Fruit fly (Drosophila melanogaster) whole organism, embryonic: ENCODE results near the gene Dlc90F.

Experiments
- Atf6 ChIP-seq: fragments of 200-800 bp; sonication (Bioruptor generic); IDR thresholded peaks from 2 replicates; pipeline ENCODE4 v1.3.6; 2022; ENCODE audit warnings: missing biosample characterization, missing genetic modification characterization
- C15 ChIP-seq: fragments of 200-800 bp; sonication (Bioruptor generic); IDR thresholded peaks from 3 replicates; pipeline ENCODE4 v1.3.6; 2022; ENCODE audit warnings: missing biosample characterization, missing genetic modification characterization
- CG1024 ChIP-seq: fragments of 200-800 bp; sonication (Bioruptor generic); IDR thresholded peaks from 2 replicates; pipeline ENCODE4 v1.3.6; 2022; ENCODE audit warnings: missing biosample characterization, missing genetic modification characterization
- CG12219 ChIP-seq: fragments of 200-800 bp; sonication (Bioruptor generic); optimal IDR thresholded peaks from 3 replicates; lab custom pipeline; 2018; ENCODE audit warnings: missing biosample characterization, mild to moderate bottlenecking, missing genetic modification characterization
- CG12391 ChIP-seq: fragments of 200-800 bp; sonication (Bioruptor generic); optimal IDR thresholded peaks from 3 replicates; lab custom pipeline; 2018; ENCODE audit warnings: missing biosample characterization, mild to moderate bottlenecking, missing genetic modification characterization, moderate library complexity
- CG13287 ChIP-seq: fragments of 200-800 bp; sonication (Bioruptor generic); IDR thresholded peaks from 2 replicates; pipeline ENCODE4 v1.3.6; 2022; ENCODE audit warnings: missing biosample characterization, missing genetic modification characterization; ENCODE audit not compliant: partially characterized antibody
- CG13894 ChIP-seq: fragments of 200-800 bp; sonication (Bioruptor generic); optimal IDR thresholded peaks from 3 replicates; lab custom pipeline; 2018; ENCODE audit warnings: missing biosample characterization, mild to moderate bottlenecking, missing genetic modification characterization, moderate library complexity
- CG14441 ChIP-seq: fragments of 200-800 bp; sonication (Bioruptor generic); IDR thresholded peaks from 2 replicates; pipeline ENCODE4 v1.3.6; 2022; ENCODE audit warnings: missing biosample characterization, missing genetic modification characterization
- CG15696 ChIP-seq: fragments of 200-800 bp; sonication (Bioruptor generic); optimal IDR thresholded peaks from 2 replicates; lab custom pipeline; 2019; ENCODE audit warnings: missing biosample characterization, mild to moderate bottlenecking, missing genetic modification characterization, moderate library complexity
- CG2199 ChIP-seq: fragments of 200-800 bp; sonication (Bioruptor generic); IDR thresholded peaks from 3 replicates; pipeline ENCODE4 v1.3.6; 2022; ENCODE audit warnings: missing biosample characterization, missing genetic modification characterization
- CG2889 ChIP-seq: fragments of 200-800 bp; sonication (Bioruptor generic); IDR thresholded peaks from 3 replicates; pipeline ENCODE4 v1.3.6; 2022; ENCODE audit warnings: missing biosample characterization, missing genetic modification characterization
- CG31388 ChIP-seq: fragments of 200-800 bp; sonication (Bioruptor generic); optimal IDR thresholded peaks from 2 replicates; lab custom pipeline; 2016; ENCODE audit warnings: missing biosample characterization, missing genetic modification characterization
- CG3726 ChIP-seq: fragments of 200-800 bp; sonication (Bioruptor generic); IDR thresholded peaks from 3 replicates; pipeline ENCODE4, ENCODE4 v1.3.6; 2022; ENCODE audit warnings: missing biosample characterization, missing genetic modification characterization
- CG5953 ChIP-seq: fragments of 200-800 bp; sonication (Bioruptor generic); IDR thresholded peaks from 2 replicates; pipeline ENCODE4 v1.3.6; 2022; ENCODE audit warnings: missing biosample characterization, missing genetic modification characterization
- CG6272 ChIP-seq: fragments of 200-800 bp; sonication (Bioruptor generic); IDR thresholded peaks from 2 replicates; pipeline ENCODE4 v1.3.6; 2022; ENCODE audit warnings: missing biosample characterization, missing genetic modification characterization
- CG6683 ChIP-seq: fragments of 200-800 bp; sonication (Bioruptor generic); optimal IDR thresholded peaks from 2 replicates; lab custom pipeline; 2017; ENCODE audit warnings: missing biosample characterization, mild to moderate bottlenecking, missing genetic modification characterization, missing genetic modification reagents
- CG7556 ChIP-seq: fragments of 200-800 bp; sonication (Bioruptor generic); optimal IDR thresholded peaks from 2 replicates; lab custom pipeline; 2017; ENCODE audit warnings: missing biosample characterization, mild to moderate bottlenecking, missing genetic modification characterization
- CG9609 ChIP-seq: fragments of 200-800 bp; sonication (Bioruptor generic); optimal IDR thresholded peaks from 3 replicates; lab custom pipeline; 2016; ENCODE audit warnings: missing biosample characterization, missing genetic modification characterization
- CoRest ChIP-seq: fragments of 200-800 bp; sonication (Bioruptor generic); optimal IDR thresholded peaks from 3 replicates; lab custom pipeline; 2018; ENCODE audit warnings: missing biosample characterization, mild to moderate bottlenecking, missing genetic modification characterization, moderate library complexity
- Elba2 ChIP-seq: fragments of 200-800 bp; sonication (Bioruptor generic); optimal IDR thresholded peaks from 3 replicates; lab custom pipeline; 2016; ENCODE audit warnings: missing biosample characterization, missing genetic modification characterization
- HLH54F ChIP-seq: fragments of 200-800 bp; sonication (Bioruptor generic); optimal IDR thresholded peaks from 3 replicates; lab custom pipeline; 2016; ENCODE audit warnings: missing biosample characterization, missing genetic modification characterization
- Mes4 ChIP-seq: fragments of 200-800 bp; sonication (Bioruptor generic); optimal IDR thresholded peaks from 2 replicates; lab custom pipeline; 2016; ENCODE audit warnings: missing biosample characterization, missing genetic modification characterization
- Mrtf ChIP-seq: fragments of 200-800 bp; sonication (Bioruptor generic); IDR thresholded peaks from 3 replicates; pipeline ENCODE4 v1.3.6; 2022; ENCODE audit warnings: missing biosample characterization, missing genetic modification characterization
- cad ChIP-seq: fragments of >200 bp; optimal IDR thresholded peaks from 2 replicates; lab custom pipeline; 2017; ENCODE audit warnings: missing biosample characterization, missing genetic modification characterization
- esg ChIP-seq: fragments of 200-800 bp; sonication (Bioruptor generic); conservative IDR thresholded peaks from 2 replicates; pipeline ENCODE4 v1.3.6; 2022; ENCODE audit warnings: missing biosample characterization, missing genetic modification characterization
- fd3F ChIP-seq: fragments of 200-800 bp; sonication (Bioruptor generic); optimal IDR thresholded peaks from 2 replicates; lab custom pipeline; 2018; ENCODE audit warnings: missing biosample characterization, mild to moderate bottlenecking, missing genetic modification characterization, moderate library complexity
- gem ChIP-seq: fragments of 200-800 bp; sonication (Bioruptor generic); optimal IDR thresholded peaks from 2 replicates; lab custom pipeline; 2019; ENCODE audit warnings: missing biosample characterization, mild to moderate bottlenecking, missing genetic modification characterization, moderate library complexity
- grau ChIP-seq: fragments of 200-800 bp; optimal IDR thresholded peaks from 3 replicates; lab custom pipeline; 2019; ENCODE audit warnings: missing biosample characterization, mild to moderate bottlenecking, missing genetic modification characterization, moderate library complexity
- insv ChIP-seq, 2 experiments: fragments of 200-800 bp; sonication (Bioruptor generic); optimal IDR thresholded peaks; 3 replicates each; lab custom pipeline; 2016 to 2018; ENCODE audit warnings: missing biosample characterization in 2 of 2, missing genetic modification characterization in 2 of 2
- lola ChIP-seq, 3 experiments: fragments of >200 bp in 2 of 3; fragments of 200-800 bp in 1 of 3; sonication (Bioruptor generic) in 1 of 3; optimal IDR thresholded peaks; 2 replicates each; lab custom pipeline; 2017 to 2019; ENCODE audit warnings: missing biosample characterization in 3 of 3, missing genetic modification characterization in 3 of 3, mild to moderate bottlenecking in 1 of 3, moderate library complexity in 1 of 3
- nau ChIP-seq: fragments of 200-800 bp; sonication (Bioruptor generic); optimal IDR thresholded peaks from 3 replicates; lab custom pipeline; 2017; ENCODE audit warnings: missing biosample characterization, mild to moderate bottlenecking, missing genetic modification characterization, missing genetic modification reagents
- pan ChIP-seq, 4 experiments: fragments of >200 bp in 3 of 4; fragments of 200-800 bp in 1 of 4; sonication (Bioruptor generic) in 1 of 4; optimal IDR thresholded peaks in 3 of 4; IDR thresholded peaks in 1 of 4; 2 replicates each; pipeline versions ENCODE4 v1.3.6 to Lab custom; 2017 to 2022; ENCODE audit warnings: missing biosample characterization in 2 of 4, missing genetic modification characterization in 2 of 4, mixed read lengths in 1 of 4
- pb ChIP-seq: fragments of 200-800 bp; sonication (Bioruptor generic); optimal IDR thresholded peaks from 3 replicates; lab custom pipeline; 2016; ENCODE audit warnings: missing biosample characterization, missing genetic modification characterization
- prd ChIP-seq, 3 experiments: fragments of >200 bp in 2 of 3; fragments of 200-800 bp in 1 of 3; sonication (Bioruptor generic) in 1 of 3; optimal IDR thresholded peaks in 2 of 3; IDR thresholded peaks in 1 of 3; 2 replicates in 2 of 3; 3 replicates in 1 of 3; pipeline versions ENCODE4 v1.3.6 to Lab custom; 2017 to 2022; ENCODE audit warnings: missing biosample characterization in 1 of 3, missing genetic modification characterization in 1 of 3
- ranshi ChIP-seq: fragments of 200-800 bp; sonication (Bioruptor generic); IDR thresholded peaks from 2 replicates; pipeline ENCODE4 v1.3.6; 2022; ENCODE audit warnings: missing biosample characterization, missing genetic modification characterization
- row ChIP-seq: fragments of 200-800 bp; sonication (Bioruptor generic); IDR thresholded peaks from 3 replicates; pipeline ENCODE4 v1.3.6; 2022; ENCODE audit warnings: missing biosample characterization, missing genetic modification characterization
- sens ChIP-seq: fragments of 200-800 bp; sonication (Bioruptor generic); peaks from one replicate; lab custom pipeline; 2016; ENCODE audit warnings: missing biosample characterization, missing genetic modification characterization
- sisA ChIP-seq: fragments of 200-800 bp; sonication (Bioruptor generic); IDR thresholded peaks from 2 replicates; pipeline ENCODE4 v1.3.6; 2022; ENCODE audit warnings: missing biosample characterization, missing genetic modification characterization
- slbo ChIP-seq: fragments of 200-800 bp; sonication (Bioruptor generic); IDR thresholded peaks from 2 replicates; pipeline ENCODE4 v1.3.6; 2022; ENCODE audit warnings: missing biosample characterization, missing genetic modification characterization
- tgo ChIP-seq: fragments of 200-800 bp; sonication (Bioruptor generic); IDR thresholded peaks from 3 replicates; pipeline ENCODE4 v1.3.6; 2022; ENCODE audit warnings: missing biosample characterization, missing genetic modification characterization
- tio ChIP-seq: fragments of 200-800 bp; sonication (Bioruptor generic); optimal IDR thresholded peaks from 2 replicates; lab custom pipeline; 2017; ENCODE audit warnings: missing biosample characterization, missing genetic modification characterization, inconsistent platforms
- unpg ChIP-seq: fragments of 200-800 bp; sonication (Bioruptor generic); optimal IDR thresholded peaks from 3 replicates; lab custom pipeline; 2018; ENCODE audit warnings: missing biosample characterization, mild to moderate bottlenecking, missing genetic modification characterization, moderate library complexity
- wek ChIP-seq: fragments of 200-800 bp; sonication (Bioruptor generic); optimal IDR thresholded peaks from 3 replicates; lab custom pipeline; 2018; ENCODE audit warnings: missing biosample characterization, mild to moderate bottlenecking, missing genetic modification characterization, moderate library complexity

The Dlc90F gene

dm6 chr3R:18314824-18315690 is 16.0 kb downstream of the Dlc90F start (continued):
- peak; percentile 4 for TF ChIP-seq pb (GFP tag; lab: Kevin White, UChicago)
- peak; percentile 18 for TF ChIP-seq HLH54F (GFP tag; lab: Kevin White, UChicago)
- TF ChIP-seq insv (GFP tag; optimal IDR thresholded peaks at IDR 0.05; lab: Kevin White, UChicago) = no peak
- TF ChIP-seq CoRest (tag; lab: Kevin White, UChicago) = peak; percentile 16
- peak; percentile 33 for TF ChIP-seq CG7556 (GFP tag; lab: Kevin White, UChicago)
- TF ChIP-seq lola (GFP tag; optimal IDR thresholded peaks at IDR 0.05; lab: Kevin White, UChicago) = no peak
- TF ChIP-seq CG9609 (GFP tag; lab: Kevin White, UChicago) = peak; percentile 14
- TF ChIP-seq C15 (GFP tag; lab: Robert Waterston, UW) = no peak
- peak; percentile 27 for TF ChIP-seq unpg (GFP tag; lab: Kevin White, UChicago)
- no peak for TF ChIP-seq wek (GFP tag; lab: Kevin White, UChicago)
- 0 out of 3 replicates have a peak, but pooled peaks have one; percentile 34 for TF ChIP-seq Mrtf (GFP tag; lab: Robert Waterston, UW)
- TF ChIP-seq CG12391 (tag; lab: Kevin White, UChicago) = peak; percentile 19
- TF ChIP-seq CG13894 (tag; lab: Kevin White, UChicago) = peak; percentile 2
- TF ChIP-seq CG13287 (GFP tag; lab: Robert Waterston, UW) = peak; percentile 28; the same call in 1 of the 2 replicates
- no peak for TF ChIP-seq CG6272 (GFP tag; lab: Robert Waterston, UW)
- 0 out of 3 replicates have a peak, but pooled peaks have one; percentile 44 for TF ChIP-seq CG3726
- TF ChIP-seq CG2889 (GFP tag; lab: Robert Waterston, UW) = peak; percentile 31; the same call in 1 of the 3 replicates
- TF ChIP-seq CG6683 (GFP tag; lab: Kevin White, UChicago) = no peak
- TF ChIP-seq sisA (GFP tag; lab: Robert Waterston, UW) = peak; percentile 48
- no peak for TF ChIP-seq CG31388 (GFP tag; lab: Kevin White, UChicago)
- TF ChIP-seq Atf6 (GFP tag; lab: Robert Waterston, UW) = peak; percentile 46; the same call in 1 of the 2 replicates
- no peak for TF ChIP-seq cad (GFP tag; lab: Kevin White, UChicago)
- 0 out of 2 replicates have a peak, but pooled peaks have one; percentile 19 for TF ChIP-seq esg (GFP tag; lab: Robert Waterston, UW)
- 0 out of 2 replicates have a peak, but pooled peaks have one; percentile 10 for TF ChIP-seq ranshi (GFP tag; lab: Robert Waterston, UW)
- peak; percentile 27 for TF ChIP-seq nau (GFP tag; lab: Kevin White, UChicago)
- no peak for TF ChIP-seq prd (optimal IDR thresholded peaks at IDR 0.05; lab: Kevin White, UChicago)
- TF ChIP-seq prd (GFP tag; IDR thresholded peaks at IDR 0.05; lab: Robert Waterston, UW) = 0 out of 3 replicates have a peak, but pooled peaks have one; percentile 39
- TF ChIP-seq slbo (GFP tag; lab: Robert Waterston, UW) = peak; percentile 54; the same call in 1 of the 2 replicates
- TF ChIP-seq CG5953 (GFP tag; lab: Robert Waterston, UW) = 0 out of 2 replicates have a peak, but pooled peaks have one; percentile 4

dm6 chr3R:18328842-18329241 is 29.8 kb downstream of the Dlc90F start, which contains the start of gene naz:
naz (minus strand) TSS chr3R:18328942.
- TF ChIP-seq tgo (GFP tag; lab: Robert Waterston, UW) (no peak), CG12219 (GFP tag; lab: Kevin White, UChicago) (no peak), CG14441 (GFP tag; lab: Robert Waterston, UW) (0 out of 2 replicates have a peak, but pooled peaks have one; percentile 5), sens (GFP tag; lab: Kevin White, UChicago) (no peak), fd3F (GFP tag; lab: Kevin White, UChicago) (no peak), CG1024 (GFP tag; lab: Robert Waterston, UW) (no peak), row (GFP tag; lab: Robert Waterston, UW) (0 out of 3 replicates have a peak, but pooled peaks have one; percentile 19), Elba2 (GFP tag; lab: Kevin White, UChicago) (no peak), CG15696 (tag; lab: Kevin White, UChicago) (no peak), tio (GFP tag; lab: Kevin White, UChicago) (peak; percentile 8), gem (peak; percentile 7), Mes4 (GFP tag; lab: Kevin White, UChicago) (no peak), pan (optimal IDR thresholded peaks at IDR 0.05; lab: Kevin White, UChicago) (no peak), pan (GFP tag; optimal IDR thresholded peaks at IDR 0.05 in 1 of 2, IDR thresholded peaks at IDR 0.05 in 1 of 2) (peak in 1 of 2 experiments; percentile 16), grau (tag; lab: Kevin White, UChicago) (peak; percentile 60), CG2199 (GFP tag; lab: Robert Waterston, UW) (no peak)
